Worm (Caenorhabditis elegans) whole organism, mixed stage, embryonic: Measurements from ENCODE around the gene ufd-1.

Source experiments
- bed-3 ChIP-seq: fragments of 200-800 bp; sonication (Bioruptor generic); optimal IDR thresholded peaks from 3 replicates; lab custom pipeline; 2018; ENCODE audit warnings: mild to moderate bottlenecking, missing genetic modification characterization, moderate library complexity, missing compliant biosample characterization
- blmp-1 ChIP-seq: fragments of 150-350 bp; optimal IDR thresholded peaks from 2 replicates; lab custom pipeline; 2014; ENCODE audit warnings: missing biosample characterization, missing genetic modification characterization
- ces-1 ChIP-seq: fragments of 150-350 bp; optimal IDR thresholded peaks from 2 replicates; lab custom pipeline; 2014; ENCODE audit warnings: missing biosample characterization, missing genetic modification reagents, missing genetic modification characterization
- ham-2 ChIP-seq: fragments of 200-800 bp; sonication (Bioruptor generic); optimal IDR thresholded peaks from 2 replicates; lab custom pipeline; 2018; ENCODE audit warnings: mild to moderate bottlenecking, missing genetic modification characterization, missing compliant biosample characterization
- hlh-1 ChIP-seq: fragments of 150-350 bp; optimal IDR thresholded peaks from 2 replicates; lab custom pipeline; 2014; ENCODE audit warnings: missing biosample characterization, missing genetic modification reagents, missing genetic modification characterization
- nhr-12 ChIP-seq: fragments of 150-350 bp; optimal IDR thresholded peaks from 2 replicates; lab custom pipeline; 2014; ENCODE audit warnings: missing biosample characterization, missing genetic modification characterization
- nhr-237 ChIP-seq: fragments of 150-350 bp; optimal IDR thresholded peaks from 2 replicates; lab custom pipeline; 2014; ENCODE audit warnings: missing biosample characterization, missing genetic modification characterization
- zip-8 ChIP-seq: fragments of 150-350 bp; optimal IDR thresholded peaks from 2 replicates; lab custom pipeline; 2014; ENCODE audit warnings: missing biosample characterization, missing genetic modification characterization
- ztf-11 ChIP-seq: fragments of 150-350 bp; optimal IDR thresholded peaks from 2 replicates; lab custom pipeline; 2014; ENCODE audit warnings: missing biosample characterization, missing genetic modification characterization

DNA sequence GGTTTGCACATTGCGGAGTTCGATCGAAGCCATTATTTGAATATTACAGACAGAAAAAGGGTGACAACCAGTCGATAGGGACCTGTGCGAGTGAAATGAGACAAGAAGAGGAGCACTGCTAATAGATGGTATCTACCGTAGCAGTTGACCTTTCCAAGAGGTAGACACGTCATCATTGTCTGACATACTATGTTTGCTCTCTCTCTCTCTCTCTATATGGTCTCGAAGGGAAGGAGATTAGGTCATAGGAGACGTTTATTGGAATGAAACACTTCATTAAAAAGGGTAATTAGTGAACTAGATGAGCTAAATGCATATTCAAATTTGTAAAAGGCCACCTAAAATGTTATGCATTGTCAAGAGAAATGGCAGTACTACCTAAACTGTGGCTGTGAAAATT lies 45.3 kb upstream of the ufd-1 start, which contains the start of gene atz-1:
- no peak for TF ChIP-seq nhr-12 (tag; lab: Kevin White, UChicago)
- TF ChIP-seq bed-3 (GFP tag; lab: Kevin White, UChicago), result no peak
- TF ChIP-seq ces-1, result no peak
- TF ChIP-seq ham-2 (GFP tag; lab: Kevin White, UChicago), result no peak
- TF ChIP-seq hlh-1 (tag; lab: Kevin White, UChicago), result no peak
- no peak for TF ChIP-seq ztf-11 (tag; lab: Kevin White, UChicago)
- TF ChIP-seq nhr-237 (tag; lab: Kevin White, UChicago), result no peak
- TF ChIP-seq blmp-1 (tag; lab: Kevin White, UChicago), result no peak
- TF ChIP-seq zip-8 (tag; lab: Kevin White, UChicago), result no peak
